2 fruit fly cellular contexts compared by ENCODE assay signal in genomic region chr3L:2860087-2860486, dm6.
TF ChIP-seq lines count a peak whose summit lies in the region.

No protein-coding gene starts in this region.

TF ChIP-seq in whole organism, embryonic, 481 proteins besides CTCF, POLR2A, EP300 and RAD21 (continued from another document):
- TF ChIP-seq Antp (GFP tag; optimal IDR thresholded peaks at IDR 0.05; lab: Kevin White, UChicago) (no peak), pho (GFP tag; optimal IDR thresholded peaks at IDR 0.05; lab: Kevin White, UChicago) (no peak), pros (GFP tag; optimal IDR thresholded peaks at IDR 0.05; lab: Kevin White, UChicago) (no peak), CG34422 (GFP tag; IDR thresholded peaks at IDR 0.05; lab: Robert Waterston, UW) (no peak), CG18599 (GFP tag; optimal IDR thresholded peaks at IDR 0.05; lab: Kevin White, UChicago) (peak; percentile 43), her (GFP tag; optimal IDR thresholded peaks at IDR 0.05; lab: Kevin White, UChicago) (no peak), klu (GFP tag; IDR thresholded peaks at IDR 0.05; lab: Robert Waterston, UW) (no peak), al (GFP tag; IDR thresholded peaks at IDR 0.05; lab: Robert Waterston, UW) (no peak), CG7839 (tag; optimal IDR thresholded peaks at IDR 0.05; lab: Kevin White, UChicago) (peak; percentile 1), toy (GFP tag; IDR thresholded peaks at IDR 0.05; lab: Robert Waterston, UW) (no peak), CG14965 (GFP tag; optimal IDR thresholded peaks at IDR 0.05; lab: Kevin White, UChicago; ENCODE audit: borderline replicate concordance) (no peak), en (GFP tag; optimal IDR thresholded peaks at IDR 0.05; lab: Kevin White, UChicago) (no peak), CG17568 (GFP tag; optimal IDR thresholded peaks at IDR 0.05; lab: Kevin White, UChicago) (no peak), eve (GFP tag; optimal IDR thresholded peaks at IDR 0.05; lab: Kevin White, UChicago) (no peak), esg (GFP tag; conservative IDR thresholded peaks at IDR 0.05; lab: Robert Waterston, UW) (0 out of 2 replicates have a peak, but pooled peaks have one; percentile 15), CG3407 (GFP tag; optimal IDR thresholded peaks at IDR 0.05; lab: Kevin White, UChicago) (no peak), caup (GFP tag; optimal IDR thresholded peaks at IDR 0.05; lab: Kevin White, UChicago; ENCODE audit: severe bottlenecking) (no peak), D19B (GFP tag; optimal IDR thresholded peaks at IDR 0.05; lab: Kevin White, UChicago) (no peak), gce (GFP tag; IDR thresholded peaks at IDR 0.05; lab: Robert Waterston, UW) (no peak), CG9727 (GFP tag; optimal IDR thresholded peaks at IDR 0.05; lab: Kevin White, UChicago) (no peak)
TF ChIP-seq in whole organism, embryonic: peak in this region for 8.

TF ChIP-seq in whole organism, prepupa, 60 proteins besides CTCF, POLR2A, EP300 and RAD21 (continued from another document):
- TF ChIP-seq CG9139 (GFP tag; optimal IDR thresholded peaks at IDR 0.05; lab: Kevin White, UChicago) (no peak), CG32006 (GFP tag; optimal IDR thresholded peaks at IDR 0.05; lab: Kevin White, UChicago) (peak; percentile 30), CG6163 (GFP tag; IDR thresholded peaks at IDR 0.05; lab: Robert Waterston, UW) (no peak), Eip78C (GFP tag; lab: Kevin White, UChicago) (peak; percentile 82), pdm3 (GFP tag; optimal IDR thresholded peaks at IDR 0.05; lab: Kevin White, UChicago) (peak; percentile 3), CG7368 (GFP tag; optimal IDR thresholded peaks at IDR 0.05; lab: Kevin White, UChicago) (no peak), fd85E (GFP tag; optimal IDR thresholded peaks at IDR 0.05; lab: Kevin White, UChicago) (no peak), CG6854 (GFP tag; optimal IDR thresholded peaks at IDR 0.05; lab: Kevin White, UChicago) (no peak), Sox102F (GFP tag; optimal IDR thresholded peaks at IDR 0.05; lab: Kevin White, UChicago) (no peak), acj6 (GFP tag; optimal IDR thresholded peaks at IDR 0.05; lab: Kevin White, UChicago) (no peak), fkh (GFP tag; optimal IDR thresholded peaks at IDR 0.05; lab: Kevin White, UChicago) (no peak), salr (GFP tag; optimal IDR thresholded peaks at IDR 0.05; lab: Kevin White, UChicago) (no peak), esn (GFP tag; optimal IDR thresholded peaks at IDR 0.05; lab: Kevin White, UChicago) (peak; percentile 10), fd59A (GFP tag; optimal IDR thresholded peaks at IDR 0.05; lab: Kevin White, UChicago) (peak; percentile 8), Gug (GFP tag; IDR thresholded peaks at IDR 0.05; lab: Robert Waterston, UW) (no peak), Met (GFP tag; optimal IDR thresholded peaks at IDR 0.05; lab: Kevin White, UChicago) (peak; percentile 25), cyc (GFP tag; optimal IDR thresholded peaks at IDR 0.05; lab: Kevin White, UChicago) (peak; percentile 1), CG1621 (tag; optimal IDR thresholded peaks at IDR 0.05; lab: Kevin White, UChicago) (no peak), Hr4 (GFP tag; optimal IDR thresholded peaks at IDR 0.05; lab: Kevin White, UChicago) (no peak), CG8319 (GFP tag; optimal IDR thresholded peaks at IDR 0.05; lab: Kevin White, UChicago) (no peak), CG3032 (tag; optimal IDR thresholded peaks at IDR 0.05; lab: Kevin White, UChicago) (peak; percentile 29), Smox (GFP tag; optimal IDR thresholded peaks at IDR 0.05; lab: Kevin White, UChicago) (peak; percentile 9), Hr39 (GFP tag; optimal IDR thresholded peaks at IDR 0.05; lab: Kevin White, UChicago) (peak; percentile 23), Sox15 (GFP tag; optimal IDR thresholded peaks at IDR 0.05; lab: Kevin White, UChicago) (no peak), CG11762 (GFP tag; optimal IDR thresholded peaks at IDR 0.05; lab: Kevin White, UChicago; ENCODE audit: insufficient read depth) (no peak), CG4318 (GFP tag; optimal IDR thresholded peaks at IDR 0.05; lab: Kevin White, UChicago) (no peak), Eip75B (GFP tag; optimal IDR thresholded peaks at IDR 0.05; lab: Kevin White, UChicago) (no peak), eg (GFP tag; IDR thresholded peaks at IDR 0.05; lab: Robert Waterston, UW) (no peak), Ets21C (GFP tag; optimal IDR thresholded peaks at IDR 0.05; lab: Kevin White, UChicago) (no peak), CG8632 (GFP tag; optimal IDR thresholded peaks at IDR 0.05; lab: Kevin White, UChicago) (no peak), achi (GFP tag; optimal IDR thresholded peaks at IDR 0.05; lab: Kevin White, UChicago) (no peak), CG6808 (GFP tag; optimal IDR thresholded peaks at IDR 0.05; lab: Kevin White, UChicago) (no peak), CG11902 (GFP tag; optimal IDR thresholded peaks at IDR 0.05; lab: Kevin White, UChicago) (no peak), ss (GFP tag; optimal IDR thresholded peaks at IDR 0.05; lab: Kevin White, UChicago) (peak; percentile 23 to 25), CG10631 (GFP tag; optimal IDR thresholded peaks at IDR 0.05; lab: Kevin White, UChicago) (no peak)
